Worm (Caenorhabditis elegans) whole organism, early embryonic: ENCODE measurements around the gene C33B4.4.

Source experiments
- F13C5.2 ChIP-seq: sonication (generic microtip); optimal IDR thresholded peaks from 2 replicates; lab custom pipeline; 2017; ENCODE audit warnings: mild to moderate bottlenecking, missing genetic modification characterization, inconsistent platforms, missing compliant biosample characterization
- aly-1 ChIP-seq: sonication (generic microtip); optimal IDR thresholded peaks from 2 replicates; lab custom pipeline; 2016; ENCODE audit warnings: missing genetic modification characterization, missing compliant biosample characterization
- ama-1 ChIP-seq: fragments of 150-350 bp; optimal IDR thresholded peaks from 2 replicates; lab custom pipeline; 2014
- ceh-36 ChIP-seq: sonication (generic microtip); optimal IDR thresholded peaks from 2 replicates; lab custom pipeline; 2016; ENCODE audit warnings: missing genetic modification characterization, inconsistent platforms, missing compliant biosample characterization
- ets-7 ChIP-seq: sonication (generic microtip); optimal IDR thresholded peaks from 2 replicates; lab custom pipeline; 2016; ENCODE audit warnings: missing genotype, missing genetic modification characterization, missing compliant biosample characterization
- flt-1 ChIP-seq: fragments of 200-800 bp; sonication (Bioruptor generic); IDR thresholded peaks from 2 replicates; pipeline ENCODE4 v1.3.6; 2022; ENCODE audit warnings: missing genetic modification characterization, missing compliant biosample characterization
- tbx-11 ChIP-seq: fragments of 200-800 bp; sonication (Bioruptor generic); IDR thresholded peaks from 2 replicates; pipeline ENCODE4 v1.3.6; 2022; ENCODE audit warnings: missing genetic modification characterization, missing compliant biosample characterization

DNA sequence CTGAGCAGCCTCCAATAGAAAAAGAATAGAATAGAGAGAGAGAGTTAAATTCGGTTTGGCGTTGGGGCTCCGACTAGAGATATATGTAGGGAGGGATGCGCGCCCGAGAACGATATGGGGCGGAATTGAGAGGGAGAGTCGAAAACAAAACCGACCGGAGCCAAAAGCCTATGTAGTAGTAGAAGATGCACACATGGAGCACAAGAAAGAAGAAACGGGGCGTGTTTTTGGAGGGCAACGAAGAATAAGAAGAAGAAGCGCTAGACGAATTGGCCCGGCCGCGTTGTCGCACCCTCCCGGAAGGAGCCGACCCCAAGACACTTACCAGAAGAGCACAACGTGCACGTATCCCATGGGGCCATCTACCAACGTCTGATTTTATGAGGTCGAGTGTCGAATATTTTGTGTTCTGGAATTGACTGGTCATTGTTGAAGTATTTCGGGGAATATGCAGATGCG lies 54.2 kb downstream of the C33B4.4 start, which contains the start of gene tag-180:
- TF ChIP-seq ets-7 (tag; lab: Kevin White, UChicago) (no peak), ama-1 (lab: Kevin White, UChicago) (no peak), tbx-11 (GFP tag; lab: Robert Waterston, UW) (no peak), ceh-36 (tag; lab: Kevin White, UChicago) (no peak), aly-1 (tag; lab: Kevin White, UChicago) (no peak), flt-1 (GFP tag; lab: Robert Waterston, UW) (no peak), F13C5.2 (tag; lab: Kevin White, UChicago) (no peak)
